Fruit fly (Drosophila melanogaster): ENCODE results near the gene sqd.

sqd gene

DNA sequence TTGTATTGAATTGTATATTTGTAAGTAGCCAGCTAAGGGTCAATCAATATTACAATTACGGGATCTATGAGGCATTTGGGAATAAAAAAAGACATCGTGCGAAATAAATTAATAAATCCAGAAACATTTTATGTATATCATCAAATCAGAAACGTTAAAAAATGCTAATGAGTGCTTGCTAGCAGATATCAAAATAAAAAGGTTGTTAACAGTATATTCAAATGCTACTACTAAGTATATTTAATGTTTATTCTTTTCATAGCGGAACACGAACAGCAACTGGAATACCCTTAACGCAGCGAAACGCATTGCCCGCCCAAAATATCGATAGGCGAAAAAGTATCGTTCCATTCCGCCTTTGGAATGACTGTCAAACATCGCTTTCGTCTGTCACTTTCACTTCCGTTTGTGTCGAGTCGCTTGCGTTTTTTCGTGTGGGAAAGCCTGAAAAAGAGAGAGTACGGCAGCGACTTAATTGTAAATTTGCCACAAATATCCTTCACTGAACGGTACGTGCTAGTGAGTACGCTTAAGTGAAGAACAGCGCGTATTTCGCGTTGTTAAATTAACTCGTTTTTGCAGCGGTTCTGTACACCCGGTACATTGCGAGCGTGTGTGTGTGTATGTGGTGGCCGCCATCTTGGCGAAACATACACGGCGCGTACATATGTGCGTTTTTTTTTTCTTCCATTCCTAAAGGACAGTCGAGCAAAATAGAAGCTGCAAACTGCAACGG lies 15.0 kb upstream of the sqd start, which contains the start of gene B52:
Gene B52, plus strand, starts transcription at position 388 of the 736 bp plus-strand sequence.
- TF ChIP-seq Optix (GFP tag; IDR thresholded peaks at IDR 0.05) (0 out of 3 replicates have a peak, but pooled peaks have one; percentile 22), lov (optimal IDR thresholded peaks at IDR 0.05) (no peak), lov (GFP tag; IDR thresholded peaks at IDR 0.05) (peak; percentile 69; the same call in 1 of the 3 replicates), inv (GFP tag; IDR thresholded peaks at IDR 0.05; ENCODE audit: partially characterized antibody) (peak; percentile 49; the same call in 1 of the 2 replicates), Lhr (GFP tag; optimal IDR thresholded peaks at IDR 0.05) (peak; percentile 41), wor (GFP tag; IDR thresholded peaks at IDR 0.05) (no peak), CG16815 (GFP tag; optimal IDR thresholded peaks at IDR 0.05) (no peak), slp2 (GFP tag; optimal IDR thresholded peaks at IDR 0.05) (peak; percentile 38), CG30020 (tag; optimal IDR thresholded peaks at IDR 0.05) (peak; percentile 89), CG10366 (GFP tag; IDR thresholded peaks at IDR 0.05) (peak; percentile 36), chm (GFP tag; IDR thresholded peaks at IDR 0.05) (peak; percentile 80; the same call in 1 of the 2 replicates), Rx (GFP tag; IDR thresholded peaks at IDR 0.05) (peak; percentile 49; the same call in 1 of the 2 replicates), sqz (GFP tag; optimal IDR thresholded peaks at IDR 0.05) (peak; percentile 67), Ada2b (GFP tag; IDR thresholded peaks at IDR 0.05) (no peak), HmgZ (tag; optimal IDR thresholded peaks at IDR 0.05) (peak; percentile 61), hbn (GFP tag; IDR thresholded peaks at IDR 0.05; ENCODE audit: partially characterized antibody) (no peak), Nf-YA (GFP tag; IDR thresholded peaks at IDR 0.05) (0 out of 2 replicates have a peak, but pooled peaks have one; percentile 35), Atf6 (GFP tag; IDR thresholded peaks at IDR 0.05) (peak; percentile 57), CG11085 (GFP tag; IDR thresholded peaks at IDR 0.05) (peak; percentile 57; the same call in 1 of the 2 replicates), MESR4 (GFP tag; optimal IDR thresholded peaks at IDR 0.05) (peak; percentile 97), gfzf (GFP tag; optimal IDR thresholded peaks at IDR 0.05) (peak; percentile 42), Sox100B (GFP tag; optimal IDR thresholded peaks at IDR 0.05) (peak; percentile 62), onecut (GFP tag; IDR thresholded peaks at IDR 0.05) (peak; percentile 77), Blimp-1 (GFP tag; optimal IDR thresholded peaks at IDR 0.05) (peak; percentile 93), CG14667 (GFP tag; IDR thresholded peaks at IDR 0.05) (peak; percentile 68; the same call in 1 of the 2 replicates), hkb (optimal IDR thresholded peaks at IDR 0.05) (no peak), hkb (GFP tag; IDR thresholded peaks at IDR 0.05) (peak; percentile 58), cwo (GFP tag; optimal IDR thresholded peaks at IDR 0.05) (no peak), bsh (GFP tag; optimal IDR thresholded peaks at IDR 0.05) (peak; percentile 22 to 58), CG6854 (GFP tag; optimal IDR thresholded peaks at IDR 0.05) (peak; percentile 70), Hsf (GFP tag; optimal IDR thresholded peaks at IDR 0.05) (peak; percentile 65), CG3281 (GFP tag; optimal IDR thresholded peaks at IDR 0.05) (peak; percentile 81), sisA (GFP tag; IDR thresholded peaks at IDR 0.05) (peak; percentile 62), corto (GFP tag; optimal IDR thresholded peaks at IDR 0.05) (no peak), Camta (GFP tag; optimal IDR thresholded peaks at IDR 0.05) (peak; percentile 37), CG6175 (GFP tag; IDR thresholded peaks at IDR 0.05) (0 out of 3 replicates have a peak, but pooled peaks have one; percentile 37), CG30403 (GFP tag; optimal IDR thresholded peaks at IDR 0.05) (no peak), al (GFP tag; IDR thresholded peaks at IDR 0.05) (peak; percentile 53; the same call in 1 of the 2 replicates), NC2α (GFP tag; optimal IDR thresholded peaks at IDR 0.05) (peak; percentile 1), shn (GFP tag; optimal IDR thresholded peaks at IDR 0.05) (peak; percentile 56), Oli (tag; optimal IDR thresholded peaks at IDR 0.05) (peak; percentile 10), phol (tag; optimal IDR thresholded peaks at IDR 0.05) (peak; percentile 99), CG4820 (GFP tag; optimal IDR thresholded peaks at IDR 0.05) (no peak), cato (GFP tag; optimal IDR thresholded peaks at IDR 0.05; ENCODE audit: borderline replicate concordance) (no peak), ewg (GFP tag; optimal IDR thresholded peaks at IDR 0.05) (peak; percentile 44), tap (tag; optimal IDR thresholded peaks at IDR 0.05) (no peak), Asciz (GFP tag; optimal IDR thresholded peaks at IDR 0.05) (peak; percentile 71), sna (GFP tag; IDR thresholded peaks at IDR 0.05; ENCODE audit: partially characterized antibody) (no peak), wdn (GFP tag; IDR thresholded peaks at IDR 0.05) (peak; percentile 56; the same call in 1 of the 2 replicates)
